Worm (Caenorhabditis elegans) whole organism, L4 larva: ENCODE measurements around the gene acs-22.

ENCODE experiments used
- D1046.2 ChIP-seq: fragments of 200-800 bp; sonication (Bioruptor generic); IDR thresholded peaks from 2 replicates; pipeline ENCODE4 v1.3.6; 2022; ENCODE audit warnings: missing genetic modification characterization, missing compliant biosample characterization
- F10B5.3 ChIP-seq: sonication (generic microtip); optimal IDR thresholded peaks from 2 replicates; lab custom pipeline; 2016; ENCODE audit warnings: mild to moderate bottlenecking, missing genetic modification characterization, missing compliant biosample characterization
- F26F4.8 ChIP-seq: fragments of 200-800 bp; sonication (Bioruptor generic); conservative IDR thresholded peaks from 2 replicates; pipeline ENCODE4 v1.3.6; 2022; ENCODE audit warnings: missing genetic modification characterization, missing compliant biosample characterization
- F49E8.2 ChIP-seq: sonication (generic microtip); optimal IDR thresholded peaks from 2 replicates; lab custom pipeline; 2016; ENCODE audit warnings: missing compliant biosample characterization, mild to moderate bottlenecking, missing genetic modification characterization, borderline replicate concordance
- T20F7.1 ChIP-seq: fragments of 200-800 bp; sonication (Bioruptor generic); optimal IDR thresholded peaks from 2 replicates; lab custom pipeline; 2018; ENCODE audit warnings: mild to moderate bottlenecking, missing genetic modification characterization, missing compliant biosample characterization
- Y48G9A.11 ChIP-seq: fragments of 200-800 bp; sonication (Bioruptor generic); IDR thresholded peaks from 2 replicates; pipeline ENCODE4 v1.3.6; 2022; ENCODE audit warnings: missing genetic modification reagents, missing genetic modification characterization, missing compliant biosample characterization
- Y75B8A.6 ChIP-seq: fragments of 200-800 bp; sonication (Bioruptor generic); IDR thresholded peaks from 2 replicates; pipeline ENCODE4 v1.3.6; 2022; ENCODE audit warnings: missing genetic modification reagents, missing genetic modification characterization, missing compliant biosample characterization
- aha-1 ChIP-seq: fragments of 150-350 bp; peaks from one replicate; lab custom pipeline; 2014; ENCODE audit warnings: missing biosample characterization, missing genetic modification characterization
- ama-1 ChIP-seq: fragments of 150-350 bp; optimal IDR thresholded peaks from 2 replicates; lab custom pipeline; 2014; ENCODE audit warnings: inconsistent platforms, mixed read lengths
- ceh-20 ChIP-seq: fragments of 200-800 bp; sonication (Bioruptor generic); IDR thresholded peaks from 2 replicates; pipeline ENCODE4 v1.3.6; 2022; ENCODE audit warnings: missing genetic modification reagents, missing genetic modification characterization, missing compliant biosample characterization
- ceh-32 ChIP-seq: sonication (generic microtip); optimal IDR thresholded peaks from 2 replicates; lab custom pipeline; 2016; ENCODE audit warnings: mild to moderate bottlenecking, missing genetic modification characterization, missing compliant biosample characterization; ENCODE audit not compliant: poor library complexity
- ceh-44 ChIP-seq: fragments of 200-800 bp; sonication (Bioruptor generic); IDR thresholded peaks from 2 replicates; pipeline ENCODE4 v1.3.6; 2022; ENCODE audit warnings: missing genetic modification reagents, missing genetic modification characterization, missing compliant biosample characterization
- ceh-62 ChIP-seq: sonication (generic microtip); optimal IDR thresholded peaks from 2 replicates; lab custom pipeline; 2017; ENCODE audit warnings: missing biosample characterization, missing genetic modification characterization
- ctbp-1 ChIP-seq: fragments of 200-800 bp; sonication (Bioruptor generic); IDR thresholded peaks from 2 replicates; pipeline ENCODE4 v1.3.6; 2022; ENCODE audit warnings: missing genetic modification reagents, missing genetic modification characterization, missing compliant biosample characterization
- daf-12 ChIP-seq: fragments of 150-350 bp; optimal IDR thresholded peaks from 2 replicates; lab custom pipeline; 2014; ENCODE audit warnings: missing biosample characterization, missing genetic modification reagents, missing genetic modification characterization
- daf-16 ChIP-seq, 3 experiments: sonication (generic microtip); optimal IDR thresholded peaks; 2 replicates each; lab custom pipeline; 2016 to 2017; ENCODE audit warnings: missing genetic modification characterization in 3 of 3, missing genetic modification reagents in 3 of 3, mild to moderate bottlenecking in 2 of 3, missing compliant biosample characterization in 2 of 3, missing biosample characterization in 1 of 3, moderate library complexity in 1 of 3
- dmd-6 ChIP-seq: fragments of 200-800 bp; sonication (Bioruptor generic); IDR thresholded peaks from 2 replicates; pipeline ENCODE4 v1.3.6; 2022; ENCODE audit warnings: missing genetic modification reagents, missing genetic modification characterization, missing compliant biosample characterization
- dve-1 ChIP-seq: sonication (generic microtip); optimal IDR thresholded peaks from 2 replicates; lab custom pipeline; 2017; ENCODE audit warnings: antibody characterized with exemption, mild to moderate bottlenecking, missing genetic modification characterization, missing compliant biosample characterization; ENCODE audit not compliant: insufficient read depth
- fkh-10 ChIP-seq: fragments of 150-350 bp; optimal IDR thresholded peaks from 2 replicates; lab custom pipeline; 2014; ENCODE audit warnings: missing biosample characterization, missing genetic modification reagents, missing genetic modification characterization
- hif-1 ChIP-seq, 2 experiments: sonication (generic microtip); optimal IDR thresholded peaks; 2 replicates each; lab custom pipeline; 2016 to 2017; ENCODE audit warnings: missing compliant biosample characterization in 2 of 2, missing genetic modification characterization in 2 of 2, missing genetic modification reagents in 2 of 2, missing genotype in 2 of 2, mild to moderate bottlenecking in 1 of 2
- hlh-11 ChIP-seq: fragments of 200-800 bp; sonication (Bioruptor generic); optimal IDR thresholded peaks from 2 replicates; lab custom pipeline; 2018; ENCODE audit warnings: mild to moderate bottlenecking, missing genetic modification characterization, missing compliant biosample characterization
- hlh-30 ChIP-seq: sonication (generic microtip); optimal IDR thresholded peaks from 2 replicates; lab custom pipeline; 2017; ENCODE audit warnings: antibody characterized with exemption, mild to moderate bottlenecking, missing genetic modification characterization, missing compliant biosample characterization; ENCODE audit not compliant: insufficient read depth
- hmg-1.1 ChIP-seq: fragments of 200-800 bp; sonication (Bioruptor generic); IDR thresholded peaks from 2 replicates; pipeline ENCODE4 v1.3.6; 2022; ENCODE audit warnings: missing genetic modification reagents, missing genetic modification characterization, missing compliant biosample characterization
- jun-1 ChIP-seq: fragments of 150-350 bp; optimal IDR thresholded peaks from 2 replicates; lab custom pipeline; 2014; ENCODE audit warnings: missing biosample characterization, missing genetic modification reagents, missing genetic modification characterization
- lin-1 ChIP-seq: fragments of 200-800 bp; sonication (Bioruptor generic); IDR thresholded peaks from 2 replicates; pipeline ENCODE4 v1.3.6; 2022; ENCODE audit warnings: missing genetic modification reagents, missing genetic modification characterization, missing compliant biosample characterization
- lin-13 ChIP-seq: fragments of 150-350 bp; optimal IDR thresholded peaks from 2 replicates; lab custom pipeline; 2014; ENCODE audit warnings: missing biosample characterization, missing genetic modification reagents, missing genetic modification characterization
- lin-15B ChIP-seq: fragments of 150-350 bp; sonication (generic microtip); optimal IDR thresholded peaks from 3 replicates; lab custom pipeline; 2014; ENCODE audit warnings: missing biosample characterization, missing genetic modification characterization
- lin-29 ChIP-seq: fragments of 200-800 bp; sonication (Bioruptor generic); IDR thresholded peaks from 2 replicates; pipeline ENCODE4 v1.3.6; 2022; ENCODE audit warnings: missing genetic modification reagents, missing genetic modification characterization, missing compliant biosample characterization
- lin-39 ChIP-seq: fragments of 150-350 bp; optimal IDR thresholded peaks from 2 replicates; lab custom pipeline; 2014; ENCODE audit warnings: missing biosample characterization, missing genetic modification reagents, missing genetic modification characterization
- mep-1 ChIP-seq: fragments of 150-350 bp; sonication (generic microtip); optimal IDR thresholded peaks from 3 replicates; lab custom pipeline; 2014; ENCODE audit warnings: missing biosample characterization, missing genetic modification characterization
- mxl-3 ChIP-seq: fragments of 200-800 bp; sonication (Bioruptor generic); optimal IDR thresholded peaks from 2 replicates; lab custom pipeline; 2018; ENCODE audit warnings: mild to moderate bottlenecking, missing genetic modification characterization, missing compliant biosample characterization
- nhr-102 ChIP-seq: sonication (generic microtip); optimal IDR thresholded peaks from 2 replicates; lab custom pipeline; 2016; ENCODE audit warnings: mild to moderate bottlenecking, missing genetic modification characterization, moderate library complexity, missing compliant biosample characterization
- nhr-111 ChIP-seq: fragments of 200-800 bp; sonication (Bioruptor generic); optimal IDR thresholded peaks from 2 replicates; lab custom pipeline; 2018; ENCODE audit warnings: mild to moderate bottlenecking, missing genetic modification characterization, missing compliant biosample characterization
- nhr-25 ChIP-seq: sonication (generic microtip); optimal IDR thresholded peaks from 2 replicates; lab custom pipeline; 2017; ENCODE audit warnings: missing genetic modification characterization, mild to moderate bottlenecking, missing compliant biosample characterization, antibody characterized with exemption, moderate library complexity, borderline replicate concordance; ENCODE audit not compliant: insufficient read depth
- nhr-28 ChIP-seq: fragments of 150-350 bp; optimal IDR thresholded peaks from 2 replicates; lab custom pipeline; 2014; ENCODE audit warnings: missing biosample characterization, missing genetic modification characterization
- nhr-41 ChIP-seq: fragments of 200-800 bp; sonication (Bioruptor generic); IDR thresholded peaks from 2 replicates; pipeline ENCODE4 v1.3.6; 2022; ENCODE audit warnings: missing genetic modification reagents, missing genetic modification characterization, missing compliant biosample characterization
- nhr-6 ChIP-seq: fragments of 150-350 bp; optimal IDR thresholded peaks from 2 replicates; lab custom pipeline; 2014; ENCODE audit warnings: missing biosample characterization, missing genetic modification characterization
- nhr-77 ChIP-seq: fragments of 150-350 bp; optimal IDR thresholded peaks from 2 replicates; lab custom pipeline; 2014; ENCODE audit warnings: missing biosample characterization, missing genetic modification characterization
- php-3 ChIP-seq: fragments of 200-800 bp; sonication (Bioruptor generic); IDR thresholded peaks from 2 replicates; pipeline ENCODE4 v1.3.6; 2022; ENCODE audit warnings: missing genetic modification reagents, missing genetic modification characterization, missing compliant biosample characterization
- pqm-1 ChIP-seq: sonication (generic microtip); optimal IDR thresholded peaks from 2 replicates; lab custom pipeline; 2017; ENCODE audit warnings: missing biosample characterization, missing genetic modification characterization
- saeg-2 ChIP-seq: fragments of 200-800 bp; sonication (Bioruptor generic); IDR thresholded peaks from 2 replicates; pipeline ENCODE4 v1.3.6; 2022; ENCODE audit warnings: missing genetic modification reagents, missing genetic modification characterization, missing compliant biosample characterization
- skn-1 ChIP-seq: fragments of 150-350 bp; optimal IDR thresholded peaks from 2 replicates; lab custom pipeline; 2014; ENCODE audit warnings: missing biosample characterization, missing genetic modification characterization
- snpc-1.2 ChIP-seq: fragments of 200-800 bp; sonication (Bioruptor generic); IDR thresholded peaks from 2 replicates; pipeline ENCODE4 v1.3.6; 2022; ENCODE audit warnings: missing genetic modification reagents, missing genetic modification characterization, missing compliant biosample characterization
- spr-3 ChIP-seq: fragments of 200-800 bp; sonication (Bioruptor generic); optimal IDR thresholded peaks from 2 replicates; lab custom pipeline; 2018; ENCODE audit warnings: mild to moderate bottlenecking, missing genetic modification characterization, missing compliant biosample characterization
- tag-97 ChIP-seq: fragments of 200-800 bp; sonication (Bioruptor generic); IDR thresholded peaks from 2 replicates; pipeline ENCODE4 v1.3.6; 2022; ENCODE audit warnings: missing genetic modification characterization, missing compliant biosample characterization
- unc-39 ChIP-seq: sonication (generic microtip); optimal IDR thresholded peaks from 2 replicates; lab custom pipeline; 2017; ENCODE audit warnings: missing biosample characterization, missing genetic modification characterization
- unc-62 ChIP-seq, 3 experiments: fragments of 150-350 bp in 1 of 3; sonication (generic microtip); optimal IDR thresholded peaks in 2 of 3; peaks in 1 of 3; 1 replicate in 1 of 3; 2 replicates in 2 of 3; lab custom pipeline; 2014 to 2017; ENCODE audit warnings: missing biosample characterization in 3 of 3, missing genetic modification characterization in 3 of 3, missing genetic modification reagents in 3 of 3, missing genotype in 1 of 3

The acs-22 gene

DNA sequence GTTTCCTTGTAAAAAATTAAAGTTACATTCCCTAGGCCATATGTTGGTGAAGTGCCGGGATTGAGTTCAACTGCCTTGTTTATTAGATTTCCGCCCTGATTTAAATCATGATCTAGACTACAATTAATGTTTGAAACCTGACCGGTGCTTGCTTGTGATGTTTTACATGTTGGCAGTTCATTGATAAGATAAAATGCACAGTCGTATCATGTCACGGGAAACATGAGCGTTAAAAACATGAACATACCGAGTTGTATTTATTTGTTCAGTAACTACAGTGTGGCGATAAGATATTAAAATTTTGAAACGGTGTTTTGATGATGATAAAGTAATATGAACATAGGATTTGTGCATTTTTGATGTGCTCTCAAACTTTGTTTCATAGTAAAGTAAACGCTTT is 1.4 kb downstream of the acs-22 start:
- TF ChIP-seq daf-12 (tag; lab: Kevin White, UChicago) (no peak), F49E8.2 (tag; lab: Kevin White, UChicago) (no peak), ceh-20 (GFP tag; lab: Robert Waterston, UW) (no peak), F26F4.8 (GFP tag; lab: Robert Waterston, UW) (no peak), nhr-28 (peak; percentile 79), pqm-1 (peak; percentile 96), php-3 (GFP tag; lab: Robert Waterston, UW) (peak; percentile 74), lin-39 (no peak), nhr-6 (tag; lab: Kevin White, UChicago) (no peak), dve-1 (tag; lab: Kevin White, UChicago) (peak; percentile 97), nhr-111 (no peak), hlh-11 (tag; lab: Kevin White, UChicago) (peak; percentile 83), nhr-102 (peak; percentile 43), hif-1 (tag; optimal IDR thresholded peaks at IDR 0.05; lab: Kevin White, UChicago) (peak in 1 of 2 experiments; percentile 2), hlh-30 (tag; lab: Kevin White, UChicago) (peak; percentile 56), mep-1 (peak; percentile 16), F10B5.3 (no peak), mxl-3 (GFP tag; lab: Kevin White, UChicago) (peak; percentile 23), snpc-1.2 (GFP tag; lab: Robert Waterston, UW) (no peak), nhr-41 (GFP tag; lab: Robert Waterston, UW) (no peak), daf-16 (GFP tag; optimal IDR thresholded peaks at IDR 0.05; lab: Kevin White, UChicago) (no peak), daf-16 (tag; optimal IDR thresholded peaks at IDR 0.05; lab: Kevin White, UChicago) (peak; percentile 97), nhr-77 (tag; lab: Kevin White, UChicago) (peak; percentile 72), lin-13 (GFP tag; lab: Kevin White, UChicago) (no peak), lin-1 (0 out of 2 replicates have a peak, but pooled peaks have one; percentile 27), dmd-6 (peak; percentile 82), nhr-25 (tag; lab: Kevin White, UChicago) (no peak), ctbp-1 (GFP tag; lab: Robert Waterston, UW) (no peak)

DNA sequence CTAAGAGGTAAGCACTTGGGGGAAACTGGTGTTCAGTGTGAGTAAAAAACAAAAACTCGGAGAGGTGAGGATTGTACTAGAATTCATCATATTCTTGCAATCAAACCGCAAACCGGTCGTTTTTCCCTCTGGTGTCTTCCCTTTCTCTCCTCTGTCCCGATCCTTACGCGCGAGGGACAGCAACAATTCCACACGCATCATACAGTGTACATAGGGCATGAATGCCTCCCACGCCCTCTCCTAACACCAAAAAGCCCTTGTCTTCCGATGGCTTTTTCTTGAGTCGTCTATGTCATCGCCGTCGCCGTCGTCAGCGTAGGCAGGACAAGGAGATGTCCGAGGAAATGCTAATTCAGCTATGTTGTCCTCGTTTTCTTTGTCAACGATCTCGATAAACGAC is 2.5 kb downstream of the acs-22 start:
- TF ChIP-seq mxl-3 (GFP tag; lab: Kevin White, UChicago) (peak; percentile 20), Y75B8A.6 (GFP tag; lab: Robert Waterston, UW) (no peak), hlh-11 (tag; lab: Kevin White, UChicago) (peak; percentile 29)

DNA sequence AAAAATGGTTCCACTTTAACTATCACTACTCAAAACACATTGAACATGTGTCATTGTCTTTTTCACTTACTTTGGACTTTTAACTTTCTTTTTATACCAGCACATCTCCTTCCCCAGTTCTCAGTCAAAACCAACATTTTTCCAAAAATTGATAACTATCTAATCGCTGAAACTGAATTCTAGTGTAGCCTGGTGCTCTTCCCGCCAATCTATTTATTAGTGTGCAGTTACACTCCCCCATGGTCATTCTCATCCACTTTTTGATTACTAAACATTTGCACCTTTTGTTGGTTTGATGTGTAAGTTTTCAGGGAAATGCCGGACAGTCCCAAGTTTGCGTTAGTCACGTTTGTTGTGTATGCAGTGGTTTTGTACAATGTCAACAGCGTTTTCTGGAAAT is 3.3 kb downstream of the acs-22 start:
- TF ChIP-seq skn-1 (tag; lab: Kevin White, UChicago) (no peak), unc-62 (GFP tag; optimal IDR thresholded peaks at IDR 0.05 in 1 of 2; lab: Kevin White, UChicago) (peak in 1 of 2 experiments; percentile 52), unc-62 (tag; optimal IDR thresholded peaks at IDR 0.05; lab: Kevin White, UChicago) (no peak), tag-97 (GFP tag; lab: Robert Waterston, UW) (no peak), saeg-2 (GFP tag; lab: Robert Waterston, UW) (no peak), lin-15B (no peak), spr-3 (GFP tag; lab: Kevin White, UChicago) (no peak), Y75B8A.6 (GFP tag; lab: Robert Waterston, UW) (no peak), fkh-10 (GFP tag; lab: Kevin White, UChicago) (no peak), nhr-25 (tag; lab: Kevin White, UChicago) (no peak), daf-16 (GFP tag; optimal IDR thresholded peaks at IDR 0.05; lab: Kevin White, UChicago) (no peak), daf-16 (tag; optimal IDR thresholded peaks at IDR 0.05; lab: Kevin White, UChicago) (peak; percentile 35), nhr-28 (peak; percentile 50), ceh-32 (tag; lab: Kevin White, UChicago) (no peak), lin-29 (GFP tag; lab: Robert Waterston, UW) (no peak), unc-39 (no peak), Y48G9A.11 (GFP tag; lab: Robert Waterston, UW) (no peak), D1046.2 (GFP tag; lab: Robert Waterston, UW) (no peak), T20F7.1 (GFP tag; lab: Kevin White, UChicago) (peak; percentile 4), jun-1 (tag; lab: Kevin White, UChicago) (no peak), hmg-1.1 (no peak), ama-1 (lab: Kevin White, UChicago) (no peak), aha-1 (tag; lab: Kevin White, UChicago) (no peak), lin-1 (no peak), daf-12 (tag; lab: Kevin White, UChicago) (no peak), ceh-44 (GFP tag; lab: Robert Waterston, UW) (no peak), ceh-62 (no peak)
